Worm (Caenorhabditis elegans): ENCODE measurements around the gene Y60A3A.21.

Y60A3A.21 gene

ce11 chrV:19998203-19998836, 13.4 kb upstream of the Y60A3A.21 start:
- TF ChIP-seq lin-15B (tag; optimal IDR thresholded peaks at IDR 0.05) (no peak), elt-2 (tag; optimal IDR thresholded peaks at IDR 0.05) (no peak), mdl-1 (tag; optimal IDR thresholded peaks at IDR 0.05) (no peak), egl-5 (tag; optimal IDR thresholded peaks at IDR 0.05) (no peak), pqm-1 (tag; optimal IDR thresholded peaks at IDR 0.05) (no peak), mml-1 (tag; optimal IDR thresholded peaks at IDR 0.05) (no peak), nhr-43 (tag; optimal IDR thresholded peaks at IDR 0.05; ENCODE audit: poor library complexity, severe bottlenecking) (no peak), eor-1 (tag; optimal IDR thresholded peaks at IDR 0.05) (no peak), ceh-28 (tag; optimal IDR thresholded peaks at IDR 0.05) (peak; percentile 78)

ce11 chrV:19999100-19999499, 12.7 kb upstream of the Y60A3A.21 start:
- TF ChIP-seq snpc-4 (tag; optimal IDR thresholded peaks at IDR 0.05) (no peak), lsy-12 (tag; optimal IDR thresholded peaks at IDR 0.05) (no peak), ama-1 (optimal IDR thresholded peaks at IDR 0.05) (no peak), nhr-67 (tag; optimal IDR thresholded peaks at IDR 0.05) (no peak), nhr-11 (tag; optimal IDR thresholded peaks at IDR 0.05) (no peak), R02D3.7 (tag; optimal IDR thresholded peaks at IDR 0.05) (no peak), ztf-11 (tag; optimal IDR thresholded peaks at IDR 0.05) (no peak), skn-1 (tag; optimal IDR thresholded peaks at IDR 0.05) (no peak), mml-1 (tag; optimal IDR thresholded peaks at IDR 0.05) (no peak), nhr-237 (tag; optimal IDR thresholded peaks at IDR 0.05) (no peak), nhr-43 (tag; optimal IDR thresholded peaks at IDR 0.05; ENCODE audit: poor library complexity, severe bottlenecking) (no peak)

ce11 chrV:19999789-20000188, 12.0 kb upstream of the Y60A3A.21 start:
- TF ChIP-seq fkh-2 (tag; optimal IDR thresholded peaks at IDR 0.05) (no peak), eor-1 (tag; optimal IDR thresholded peaks at IDR 0.05) (no peak), lsy-12 (tag; optimal IDR thresholded peaks at IDR 0.05) (no peak), nhr-28 (tag; optimal IDR thresholded peaks at IDR 0.05) (no peak), lin-39 (tag; optimal IDR thresholded peaks at IDR 0.05) (no peak), nhr-11 (tag; optimal IDR thresholded peaks at IDR 0.05) (no peak), ceh-16 (tag; optimal IDR thresholded peaks at IDR 0.05) (no peak), lin-15B (tag; optimal IDR thresholded peaks at IDR 0.05) (no peak), egl-27 (tag; optimal IDR thresholded peaks at IDR 0.05) (no peak), ztf-11 (tag; optimal IDR thresholded peaks at IDR 0.05) (no peak), nfya-1 (tag; optimal IDR thresholded peaks at IDR 0.05; ENCODE audit: insufficient read depth) (no peak), ZK546.5 (tag; optimal IDR thresholded peaks at IDR 0.05) (no peak), ceh-28 (tag; optimal IDR thresholded peaks at IDR 0.05) (no peak), daf-12 (tag; optimal IDR thresholded peaks at IDR 0.05) (no peak), hmg-11 (tag; optimal IDR thresholded peaks at IDR 0.05) (no peak), nhr-77 (tag; optimal IDR thresholded peaks at IDR 0.05) (no peak), nhr-237 (tag; optimal IDR thresholded peaks at IDR 0.05) (no peak), elt-1 (tag; optimal IDR thresholded peaks at IDR 0.05) (no peak)

ce11 chrV:20000639-20001038, 11.1 kb upstream of the Y60A3A.21 start:
- TF ChIP-seq ceh-9 (tag; optimal IDR thresholded peaks at IDR 0.05), result no peak
- TF ChIP-seq sea-2 (GFP tag; optimal IDR thresholded peaks at IDR 0.05), result no peak
- no peak for TF ChIP-seq nhr-11 (tag; optimal IDR thresholded peaks at IDR 0.05)
- no peak for TF ChIP-seq lin-15B (tag; optimal IDR thresholded peaks at IDR 0.05)
- no peak for TF ChIP-seq hmg-11 (tag; optimal IDR thresholded peaks at IDR 0.05)
- no peak for TF ChIP-seq lin-39 (tag; optimal IDR thresholded peaks at IDR 0.05)
- no peak for TF ChIP-seq ceh-28 (tag; optimal IDR thresholded peaks at IDR 0.05)
- no peak for TF ChIP-seq pqm-1 (tag; optimal IDR thresholded peaks at IDR 0.05)
- no peak for TF ChIP-seq ztf-4 (tag; optimal IDR thresholded peaks at IDR 0.05)
- no peak for TF ChIP-seq aly-2 (tag; optimal IDR thresholded peaks at IDR 0.05)
- no peak for TF ChIP-seq nhr-67 (tag; optimal IDR thresholded peaks at IDR 0.05)
- no peak for TF ChIP-seq lsy-12 (tag; optimal IDR thresholded peaks at IDR 0.05)
- no peak for TF ChIP-seq unc-62 (GFP tag; optimal IDR thresholded peaks at IDR 0.05)
- no peak for TF ChIP-seq fos-1 (tag; optimal IDR thresholded peaks at IDR 0.05)
- no peak for TF ChIP-seq elt-2 (tag; optimal IDR thresholded peaks at IDR 0.05)

ce11 chrV:20002194-20002593, 9.6 kb upstream of the Y60A3A.21 start:
- TF ChIP-seq elt-2 (tag; optimal IDR thresholded peaks at IDR 0.05) (no peak), hmg-11 (tag; optimal IDR thresholded peaks at IDR 0.05) (no peak), egl-5 (tag; optimal IDR thresholded peaks at IDR 0.05) (no peak), tbx-2 (tag; optimal IDR thresholded peaks at IDR 0.05) (no peak), snpc-4 (tag; optimal IDR thresholded peaks at IDR 0.05) (no peak), nhr-76 (tag; optimal IDR thresholded peaks at IDR 0.05) (no peak), nhr-23 (tag; optimal IDR thresholded peaks at IDR 0.05) (no peak), ZK546.5 (tag; optimal IDR thresholded peaks at IDR 0.05) (no peak)
